Worm (Caenorhabditis elegans) whole organism, early embryonic: ENCODE measurements around the gene fbxa-143.

Source experiments
- B0310.2 ChIP-seq: sonication (generic microtip); optimal IDR thresholded peaks from 2 replicates; lab custom pipeline; 2016; ENCODE audit warnings: mild to moderate bottlenecking, missing genetic modification characterization, missing compliant biosample characterization
- F13C5.2 ChIP-seq: sonication (generic microtip); optimal IDR thresholded peaks from 2 replicates; lab custom pipeline; 2017; ENCODE audit warnings: mild to moderate bottlenecking, missing genetic modification characterization, inconsistent platforms, missing compliant biosample characterization
- aly-1 ChIP-seq: sonication (generic microtip); optimal IDR thresholded peaks from 2 replicates; lab custom pipeline; 2016; ENCODE audit warnings: missing genetic modification characterization, missing compliant biosample characterization
- ama-1 ChIP-seq: fragments of 150-350 bp; optimal IDR thresholded peaks from 2 replicates; lab custom pipeline; 2014
- ceh-13 ChIP-seq: fragments of 200-800 bp; sonication (Bioruptor generic); optimal IDR thresholded peaks from 2 replicates; lab custom pipeline; 2018; ENCODE audit warnings: mild to moderate bottlenecking, missing genetic modification characterization, missing compliant biosample characterization
- ceh-36 ChIP-seq: sonication (generic microtip); optimal IDR thresholded peaks from 2 replicates; lab custom pipeline; 2016; ENCODE audit warnings: missing genetic modification characterization, inconsistent platforms, missing compliant biosample characterization
- ets-7 ChIP-seq: sonication (generic microtip); optimal IDR thresholded peaks from 2 replicates; lab custom pipeline; 2016; ENCODE audit warnings: missing genotype, missing genetic modification characterization, missing compliant biosample characterization
- flt-1 ChIP-seq: fragments of 200-800 bp; sonication (Bioruptor generic); IDR thresholded peaks from 2 replicates; pipeline ENCODE4 v1.3.6; 2022; ENCODE audit warnings: missing genetic modification characterization, missing compliant biosample characterization
- hmbx-1 ChIP-seq: sonication (generic microtip); optimal IDR thresholded peaks from 2 replicates; lab custom pipeline; 2016; ENCODE audit warnings: mild to moderate bottlenecking, missing genetic modification characterization, missing compliant biosample characterization
- hmg-4 ChIP-seq: fragments of 200-800 bp; sonication (Bioruptor generic); optimal IDR thresholded peaks from 2 replicates; lab custom pipeline; 2018; ENCODE audit warnings: mild to moderate bottlenecking, missing genetic modification characterization, missing compliant biosample characterization
- hnd-1 ChIP-seq: sonication (generic microtip); optimal IDR thresholded peaks from 2 replicates; lab custom pipeline; 2016; ENCODE audit warnings: missing genetic modification characterization, missing compliant biosample characterization
- pes-1 ChIP-seq: fragments of 200-800 bp; sonication (Bioruptor generic); IDR thresholded peaks from 2 replicates; pipeline ENCODE4 v1.3.6; 2022; ENCODE audit warnings: missing genetic modification reagents, missing genetic modification characterization, missing compliant biosample characterization
- scrt-1 ChIP-seq: fragments of 200-800 bp; sonication (Bioruptor generic); IDR thresholded peaks from 2 replicates; pipeline ENCODE4 v1.3.6; 2022; ENCODE audit warnings: missing genetic modification characterization, missing compliant biosample characterization
- sea-1 ChIP-seq: fragments of 200-800 bp; sonication (Bioruptor generic); conservative IDR thresholded peaks from 2 replicates; pipeline ENCODE4 v1.3.6; 2022; ENCODE audit warnings: missing genetic modification characterization, missing compliant biosample characterization
- tbx-11 ChIP-seq: fragments of 200-800 bp; sonication (Bioruptor generic); IDR thresholded peaks from 2 replicates; pipeline ENCODE4 v1.3.6; 2022; ENCODE audit warnings: missing genetic modification characterization, missing compliant biosample characterization
- tbx-37 ChIP-seq: fragments of 200-800 bp; sonication (Bioruptor generic); conservative IDR thresholded peaks from 2 replicates; pipeline ENCODE4 v1.3.6; 2022; ENCODE audit warnings: missing genetic modification reagents, missing genetic modification characterization, missing compliant biosample characterization
- tra-4 ChIP-seq: sonication (generic microtip); optimal IDR thresholded peaks from 2 replicates; lab custom pipeline; 2017; ENCODE audit warnings: missing genetic modification characterization, missing compliant biosample characterization

fbxa-143 gene

DNA sequence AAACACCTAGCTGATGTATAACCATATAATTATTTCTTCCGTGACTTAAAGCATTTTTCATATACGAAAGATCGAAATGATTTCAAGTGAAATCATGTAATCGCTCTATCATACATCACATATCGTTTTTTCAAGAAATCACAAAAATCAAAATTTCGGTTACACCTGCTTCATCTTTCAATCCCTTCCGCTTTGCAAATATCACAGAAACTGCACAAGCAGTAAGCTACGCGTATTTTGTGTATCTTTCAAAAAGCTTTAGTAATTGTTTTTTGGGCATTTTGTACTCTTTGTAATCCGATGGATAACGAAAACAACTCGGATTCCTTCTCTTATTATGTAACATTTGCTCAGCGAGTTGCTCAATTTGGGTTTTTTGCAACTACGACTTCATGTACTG lies 11.9 kb downstream of the fbxa-143 start, which contains the start of gene str-25:
Gene str-25 (plus strand): TSS at position 301 of the 400 bp plus-strand sequence.
- TF ChIP-seq F13C5.2 (tag; lab: Kevin White, UChicago) (no peak), hnd-1 (tag; lab: Kevin White, UChicago) (no peak), scrt-1 (GFP tag; lab: Robert Waterston, UW) (no peak), hmbx-1 (no peak), tbx-37 (no peak), aly-1 (tag; lab: Kevin White, UChicago) (no peak), sea-1 (GFP tag; lab: Robert Waterston, UW) (no peak), B0310.2 (tag; lab: Kevin White, UChicago) (no peak), ceh-13 (GFP tag; lab: Kevin White, UChicago) (no peak), ets-7 (tag; lab: Kevin White, UChicago) (no peak)

DNA sequence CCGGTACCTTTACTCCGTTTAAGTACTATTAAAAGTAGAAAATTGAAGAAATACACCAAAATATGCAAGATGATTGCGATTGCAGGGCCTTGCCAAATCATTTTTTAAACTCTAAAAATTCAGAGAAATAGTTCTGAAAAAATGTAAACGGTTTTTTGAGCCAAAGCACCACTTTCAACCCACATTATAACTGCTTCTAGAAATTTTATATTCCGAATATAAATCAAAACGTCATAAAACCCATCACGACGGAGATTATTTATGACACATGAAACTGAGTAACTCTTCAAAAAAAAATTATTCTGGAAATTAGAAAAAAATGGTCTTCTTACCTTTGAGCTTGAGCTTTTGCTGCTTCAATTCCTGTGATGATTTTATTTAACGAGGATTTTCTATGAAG lies 13.1 kb downstream of the fbxa-143 start, which contains the start of gene srxa-16:
Gene srxa-16 (minus strand): TSS at position 101 of the 400 bp plus-strand sequence.
- no peak for TF ChIP-seq tbx-11 (GFP tag; lab: Robert Waterston, UW)

DNA sequence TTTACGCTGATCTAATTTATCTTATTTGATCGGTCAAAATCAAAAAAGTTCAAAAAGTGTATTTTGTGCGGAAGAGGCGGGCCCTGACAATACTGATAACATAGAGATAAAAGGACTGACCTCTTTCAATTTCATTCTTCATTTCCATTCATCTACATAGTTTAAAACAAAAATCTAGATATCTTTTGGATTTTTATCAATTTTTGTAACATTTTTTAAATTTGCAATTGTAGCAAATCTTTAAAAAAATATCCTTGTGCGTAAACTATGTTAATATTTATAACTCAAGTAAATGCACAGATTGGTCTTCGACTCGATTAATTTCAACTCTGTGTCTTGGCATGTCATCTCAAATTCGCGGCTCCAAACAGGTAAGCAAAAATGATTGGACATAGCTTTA lies 23.7 kb downstream of the fbxa-143 start, which contains the start of gene argk-1:
Gene argk-1 (plus strand): TSS at position 301 of the 400 bp plus-strand sequence.
- no peak for TF ChIP-seq scrt-1 (GFP tag; lab: Robert Waterston, UW)
- no peak for TF ChIP-seq ets-7 (tag; lab: Kevin White, UChicago)
- TF ChIP-seq ceh-13 (GFP tag; lab: Kevin White, UChicago): no peak
- TF ChIP-seq tbx-11 (GFP tag; lab: Robert Waterston, UW): no peak
- TF ChIP-seq flt-1: no peak
- no peak for TF ChIP-seq aly-1 (tag; lab: Kevin White, UChicago)
- no peak for TF ChIP-seq tbx-37
- no peak for TF ChIP-seq hmg-4 (GFP tag; lab: Kevin White, UChicago)
- no peak for TF ChIP-seq B0310.2 (tag; lab: Kevin White, UChicago)
- no peak for TF ChIP-seq F13C5.2 (tag; lab: Kevin White, UChicago)
- TF ChIP-seq ceh-36 (tag; lab: Kevin White, UChicago): no peak
- no peak for TF ChIP-seq pes-1
- no peak for TF ChIP-seq hmbx-1
- no peak for TF ChIP-seq sea-1 (GFP tag; lab: Robert Waterston, UW)
- no peak for TF ChIP-seq ama-1 (lab: Kevin White, UChicago)

DNA sequence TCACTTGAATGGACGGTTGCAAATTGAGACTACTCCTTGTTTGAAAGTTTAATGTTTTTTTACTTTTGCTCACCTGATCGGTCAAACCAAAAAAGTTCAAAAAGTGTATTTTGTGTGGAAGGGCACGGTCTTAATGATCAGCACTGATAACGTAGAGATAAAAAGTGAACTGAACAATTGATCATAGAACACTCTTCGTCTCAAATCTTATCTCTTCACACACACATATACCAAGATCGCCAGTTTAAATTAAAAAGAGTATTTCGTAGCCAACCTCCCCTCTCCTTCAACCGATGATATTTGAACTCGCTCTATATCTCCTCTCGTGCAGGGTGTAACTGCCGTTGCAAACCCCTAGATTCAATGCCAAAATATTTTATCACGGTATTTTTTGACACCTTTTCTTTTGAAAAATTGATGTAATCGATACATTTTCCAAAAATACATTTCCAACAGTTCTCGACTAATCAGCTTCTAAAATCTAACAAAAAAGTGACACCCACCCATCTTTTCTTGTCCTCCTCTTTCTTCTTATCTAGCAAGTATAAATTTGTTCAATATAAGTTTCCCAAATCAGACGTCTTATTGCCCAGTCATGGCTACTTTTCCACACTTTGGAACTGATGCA lies 27.1 kb downstream of the fbxa-143 start, which contains the start of gene cth-1:
Gene cth-1 (plus strand): TSS at position 578 of the 628 bp plus-strand sequence.
- TF ChIP-seq flt-1: no peak

DNA sequence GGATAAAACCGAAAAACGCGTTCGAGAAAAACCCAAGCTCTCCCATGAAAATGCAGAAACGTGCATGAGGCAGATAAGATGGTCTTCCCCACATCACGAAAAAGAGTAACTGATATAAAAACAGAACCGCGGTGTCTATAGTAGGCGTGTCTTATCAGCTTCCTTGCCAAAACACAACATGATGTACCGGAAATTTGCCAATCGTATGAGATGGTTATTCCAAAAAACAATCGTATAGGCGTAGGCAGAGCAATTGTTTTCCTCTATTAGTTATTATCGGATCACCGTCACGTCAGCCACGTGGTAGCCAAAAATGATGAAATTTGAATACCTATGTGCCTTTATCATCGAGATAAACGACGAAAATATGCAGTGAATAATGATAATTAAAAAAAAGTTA lies 27.9 kb downstream of the fbxa-143 start, which contains the start of gene str-7:
Gene str-7 (minus strand): TSS at position 101 of the 400 bp plus-strand sequence.
- TF ChIP-seq tbx-11 (GFP tag; lab: Robert Waterston, UW): no peak
- TF ChIP-seq sea-1 (GFP tag; lab: Robert Waterston, UW): no peak
- no peak for TF ChIP-seq ets-7 (tag; lab: Kevin White, UChicago)
- no peak for TF ChIP-seq scrt-1 (GFP tag; lab: Robert Waterston, UW)
- TF ChIP-seq B0310.2 (tag; lab: Kevin White, UChicago): no peak
- no peak for TF ChIP-seq F13C5.2 (tag; lab: Kevin White, UChicago)
- no peak for TF ChIP-seq hnd-1 (tag; lab: Kevin White, UChicago)
- TF ChIP-seq tra-4 (tag; lab: Kevin White, UChicago): no peak
- TF ChIP-seq ama-1 (lab: Kevin White, UChicago): no peak
- TF ChIP-seq hmbx-1: no peak
- no peak for TF ChIP-seq aly-1 (tag; lab: Kevin White, UChicago)
- TF ChIP-seq flt-1: no peak
- TF ChIP-seq ceh-13 (GFP tag; lab: Kevin White, UChicago): no peak
- no peak for TF ChIP-seq tbx-37
- no peak for TF ChIP-seq ceh-36 (tag; lab: Kevin White, UChicago)
- TF ChIP-seq pes-1: no peak
- TF ChIP-seq hmg-4 (GFP tag; lab: Kevin White, UChicago): no peak

DNA sequence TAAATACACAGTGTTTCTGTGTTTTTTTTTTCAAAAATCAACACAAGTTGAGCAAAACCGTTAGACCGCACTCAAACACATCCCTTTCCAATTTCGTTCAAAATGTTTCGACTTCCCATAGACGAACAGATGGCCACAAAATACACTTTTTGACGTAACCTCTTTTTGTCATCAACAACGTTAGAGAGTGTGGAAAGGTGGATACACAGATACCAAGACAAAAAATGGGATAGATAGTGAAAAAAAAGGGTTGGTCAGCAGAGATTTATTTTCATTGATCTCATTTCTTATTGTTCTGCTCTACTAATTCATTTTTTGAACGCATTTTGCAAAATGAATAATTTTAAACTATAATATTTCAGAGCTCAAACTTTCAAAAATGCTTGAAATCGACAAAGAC lies 32.4 kb downstream of the fbxa-143 start:
- TF ChIP-seq tbx-11 (GFP tag; lab: Robert Waterston, UW) (no peak), F13C5.2 (tag; lab: Kevin White, UChicago) (no peak), ets-7 (tag; lab: Kevin White, UChicago) (no peak), B0310.2 (tag; lab: Kevin White, UChicago) (no peak), aly-1 (tag; lab: Kevin White, UChicago) (no peak), flt-1 (no peak), ceh-13 (GFP tag; lab: Kevin White, UChicago) (no peak), hmbx-1 (no peak), tbx-37 (no peak), ama-1 (lab: Kevin White, UChicago) (no peak), sea-1 (GFP tag; lab: Robert Waterston, UW) (no peak), hnd-1 (tag; lab: Kevin White, UChicago) (no peak), hmg-4 (GFP tag; lab: Kevin White, UChicago) (no peak), pes-1 (no peak), tra-4 (tag; lab: Kevin White, UChicago) (no peak), scrt-1 (GFP tag; lab: Robert Waterston, UW) (no peak), ceh-36 (tag; lab: Kevin White, UChicago) (no peak)

DNA sequence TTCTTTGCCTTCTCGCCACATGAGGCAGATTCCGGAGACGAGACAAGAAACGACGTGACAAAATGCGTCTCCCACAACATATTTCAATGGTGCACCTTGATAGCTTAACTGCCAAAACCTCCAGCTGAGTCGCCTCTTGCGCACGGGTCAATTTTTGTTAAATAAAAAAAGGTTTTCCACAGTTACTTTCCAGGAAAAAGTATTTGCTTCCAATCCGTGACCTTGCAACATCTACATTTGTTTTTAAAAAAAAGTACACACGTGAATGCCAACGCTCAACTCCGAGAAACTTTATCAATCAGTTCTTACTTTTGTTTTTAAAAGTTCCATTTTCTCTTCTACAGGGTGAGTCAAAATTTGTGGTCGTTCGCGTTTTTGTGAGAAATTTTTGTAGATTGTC lies 33.0 kb downstream of the fbxa-143 start, which contains the start of gene F22B8.7:
Gene F22B8.7 (plus strand): TSS at position 301 of the 400 bp plus-strand sequence.
- TF ChIP-seq sea-1 (GFP tag; lab: Robert Waterston, UW) (no peak), hmg-4 (GFP tag; lab: Kevin White, UChicago) (no peak)
